Fruit fly (Drosophila melanogaster) whole organism, prepupa: ENCODE data around the gene CG14043.

Source experiments
- Hr4 ChIP-seq: fragments of 200-800 bp; sonication (Bioruptor generic); optimal IDR thresholded peaks from 3 replicates; lab custom pipeline; 2016; ENCODE audit warnings: missing biosample characterization, missing genetic modification characterization
- Lpt ChIP-seq: fragments of 200-800 bp; sonication (Bioruptor generic); optimal IDR thresholded peaks from 3 replicates; lab custom pipeline; 2016; ENCODE audit warnings: missing biosample characterization, missing genetic modification characterization

dm6 chr2L:4928340-4928739 is 43.2 kb upstream of the CG14043 start:
- no peak for TF ChIP-seq Lpt (GFP tag; lab: Kevin White, UChicago)
- TF ChIP-seq Hr4 (GFP tag; lab: Kevin White, UChicago), result no peak
